Worm (Caenorhabditis elegans): ENCODE data around the gene ham-1.

ce11 chrIV:12585966-12586365 lies 44.0 kb downstream of the ham-1 start, which contains the start of gene K08E7.8:
- TF ChIP-seq R02D3.7 (tag; optimal IDR thresholded peaks at IDR 0.05) (no peak), pha-4 (tag; optimal IDR thresholded peaks at IDR 0.05) (no peak), nhr-12 (tag; optimal IDR thresholded peaks at IDR 0.05) (no peak), elt-3 (tag; optimal IDR thresholded peaks at IDR 0.05) (no peak), nfya-1 (tag; optimal IDR thresholded peaks at IDR 0.05; ENCODE audit: insufficient read depth) (no peak), fos-1 (tag; optimal IDR thresholded peaks at IDR 0.05) (no peak), ztf-11 (tag; optimal IDR thresholded peaks at IDR 0.05) (no peak), snpc-4 (tag; optimal IDR thresholded peaks at IDR 0.05) (no peak), nhr-237 (tag; optimal IDR thresholded peaks at IDR 0.05) (no peak)

All from whole organism, L3 larva.